Fruit fly (Drosophila melanogaster) whole organism, embryonic: ENCODE results near the gene CG15418.

Experiments used
- CG10565 ChIP-seq: fragments of 200-800 bp; sonication (Bioruptor generic); optimal IDR thresholded peaks from 3 replicates; lab custom pipeline; 2016; ENCODE audit warnings: missing biosample characterization, mild to moderate bottlenecking, missing genetic modification characterization
- CG11723 ChIP-seq: fragments of 200-800 bp; sonication (Bioruptor generic); optimal IDR thresholded peaks from 2 replicates; lab custom pipeline; 2017; ENCODE audit warnings: missing biosample characterization, mild to moderate bottlenecking, missing genetic modification characterization
- CG12236 ChIP-seq: fragments of 200-800 bp; sonication (Bioruptor generic); optimal IDR thresholded peaks from 2 replicates; lab custom pipeline; 2016; ENCODE audit warnings: missing biosample characterization, missing genetic modification characterization
- CG13296 ChIP-seq: fragments of 200-800 bp; sonication (Bioruptor generic); optimal IDR thresholded peaks from 3 replicates; lab custom pipeline; 2018; ENCODE audit warnings: missing biosample characterization, mild to moderate bottlenecking, missing genetic modification characterization
- CG14050 ChIP-seq: fragments of 200-800 bp; sonication (Bioruptor generic); IDR thresholded peaks from 3 replicates; pipeline ENCODE4 v1.3.6; 2022; ENCODE audit warnings: missing biosample characterization, missing genetic modification characterization
- CG14441 ChIP-seq: fragments of 200-800 bp; sonication (Bioruptor generic); IDR thresholded peaks from 2 replicates; pipeline ENCODE4 v1.3.6; 2022; ENCODE audit warnings: missing biosample characterization, missing genetic modification characterization
- CG17361 ChIP-seq: fragments of 200-800 bp; sonication (Bioruptor generic); IDR thresholded peaks from 3 replicates; pipeline ENCODE4 v1.3.6; 2022; ENCODE audit warnings: missing biosample characterization, missing genetic modification characterization
- CG17568 ChIP-seq: fragments of 200-800 bp; sonication (Bioruptor generic); optimal IDR thresholded peaks from 2 replicates; lab custom pipeline; 2018; ENCODE audit warnings: missing biosample characterization, mild to moderate bottlenecking, missing genetic modification characterization, moderate library complexity
- CG18599 ChIP-seq: fragments of 200-800 bp; sonication (Bioruptor generic); optimal IDR thresholded peaks from 3 replicates; lab custom pipeline; 2017; ENCODE audit warnings: missing biosample characterization, missing genetic modification characterization, mild to moderate bottlenecking, moderate library complexity, missing genetic modification reagents
- CG2120 ChIP-seq: fragments of 200-800 bp; sonication (Bioruptor generic); optimal IDR thresholded peaks from 3 replicates; lab custom pipeline; 2016; ENCODE audit warnings: missing biosample characterization, missing genetic modification characterization
- CG32772 ChIP-seq: fragments of 200-800 bp; sonication (Bioruptor generic); IDR thresholded peaks from 2 replicates; pipeline ENCODE4 v1.3.6; 2022; ENCODE audit warnings: missing biosample characterization, missing genetic modification characterization
- CG34224 ChIP-seq: fragments of 200-800 bp; sonication (Bioruptor generic); IDR thresholded peaks from 3 replicates; pipeline ENCODE4 v1.3.6; 2022; ENCODE audit warnings: missing biosample characterization, missing genetic modification characterization; ENCODE audit not compliant: partially characterized antibody
- CG3726 ChIP-seq: fragments of 200-800 bp; sonication (Bioruptor generic); IDR thresholded peaks from 3 replicates; pipeline ENCODE4, ENCODE4 v1.3.6; 2022; ENCODE audit warnings: missing biosample characterization, missing genetic modification characterization
- CG4707 ChIP-seq: fragments of 200-800 bp; sonication (Bioruptor generic); optimal IDR thresholded peaks from 2 replicates; lab custom pipeline; 2018; ENCODE audit warnings: missing biosample characterization, mild to moderate bottlenecking, missing genetic modification characterization, moderate library complexity
- CG5180 ChIP-seq: fragments of 200-800 bp; sonication (Bioruptor generic); optimal IDR thresholded peaks from 3 replicates; lab custom pipeline; 2017; ENCODE audit warnings: missing biosample characterization, missing genetic modification characterization, mild to moderate bottlenecking, moderate library complexity, missing genetic modification reagents
- CG7357 ChIP-seq: fragments of 200-800 bp; sonication (Bioruptor generic); IDR thresholded peaks from 3 replicates; pipeline ENCODE4 v1.3.6; 2022; ENCODE audit warnings: missing biosample characterization, missing genetic modification characterization
- CG7928 ChIP-seq: fragments of 200-800 bp; sonication (Bioruptor generic); optimal IDR thresholded peaks from 2 replicates; lab custom pipeline; 2017; ENCODE audit warnings: missing biosample characterization, mild to moderate bottlenecking, missing genetic modification characterization
- CG8290 ChIP-seq, 3 experiments: fragments of 200-800 bp; sonication (Bioruptor generic); optimal IDR thresholded peaks; 2 replicates each; lab custom pipeline; 2016 to 2019; ENCODE audit warnings: missing biosample characterization in 3 of 3, missing genetic modification characterization in 3 of 3, mild to moderate bottlenecking in 2 of 3, moderate library complexity in 1 of 3
- CHES-1-like ChIP-seq: fragments of 200-800 bp; sonication (Bioruptor generic); optimal IDR thresholded peaks from 2 replicates; lab custom pipeline; 2016; ENCODE audit warnings: missing biosample characterization, missing genetic modification characterization
- E2f1 ChIP-seq: fragments of 200-800 bp; sonication (Bioruptor generic); IDR thresholded peaks from 2 replicates; pipeline ENCODE4 v1.3.6; 2022; ENCODE audit warnings: missing biosample characterization, missing genetic modification characterization
- Fer2 ChIP-seq: fragments of 200-800 bp; sonication (Bioruptor generic); optimal IDR thresholded peaks from 2 replicates; lab custom pipeline; 2018; ENCODE audit warnings: missing biosample characterization, mild to moderate bottlenecking, missing genetic modification characterization, moderate library complexity
- Hr78 ChIP-seq, 2 experiments: fragments of 200-800 bp in 1 of 2; fragments of >200 bp in 1 of 2; sonication (Bioruptor generic) in 1 of 2; optimal IDR thresholded peaks; 2 replicates each; lab custom pipeline; 2017 to 2019; ENCODE audit warnings: missing biosample characterization in 2 of 2, missing genetic modification characterization in 2 of 2, mild to moderate bottlenecking in 1 of 2, moderate library complexity in 1 of 2
- Jarid2 ChIP-seq: fragments of 200-800 bp; sonication (Bioruptor generic); optimal IDR thresholded peaks from 3 replicates; lab custom pipeline; 2017; ENCODE audit warnings: mild to moderate bottlenecking, missing biosample characterization, missing genetic modification reagents, missing genetic modification characterization
- Lhr ChIP-seq: fragments of 200-800 bp; sonication (Bioruptor generic); optimal IDR thresholded peaks from 3 replicates; lab custom pipeline; 2017; ENCODE audit warnings: mild to moderate bottlenecking, missing biosample characterization, missing genetic modification reagents, missing genetic modification characterization
- MBD-R2 ChIP-seq: fragments of 200-800 bp; sonication (Bioruptor generic); IDR thresholded peaks from 2 replicates; pipeline ENCODE4 v1.3.6; 2022; ENCODE audit warnings: missing biosample characterization, missing genetic modification characterization
- MESR4 ChIP-seq: fragments of 200-800 bp; sonication (Bioruptor generic); optimal IDR thresholded peaks from 2 replicates; lab custom pipeline; 2018; ENCODE audit warnings: missing biosample characterization, mild to moderate bottlenecking, missing genetic modification characterization, moderate library complexity
- Med ChIP-seq: fragments of 200-800 bp; sonication (Bioruptor generic); peaks from one replicate; lab custom pipeline; 2016; ENCODE audit warnings: missing biosample characterization, missing genetic modification characterization, mild to moderate bottlenecking, inconsistent platforms, moderate library complexity
- Nf-YC ChIP-seq: fragments of 200-800 bp; optimal IDR thresholded peaks from 3 replicates; lab custom pipeline; 2019; ENCODE audit warnings: missing biosample characterization, mild to moderate bottlenecking, missing genetic modification characterization, moderate library complexity
- Rfx ChIP-seq: fragments of 200-800 bp; sonication (Bioruptor generic); IDR thresholded peaks from 2 replicates; pipeline ENCODE4 v1.3.6; 2022; ENCODE audit warnings: missing biosample characterization, missing genetic modification characterization
- Rx ChIP-seq: fragments of 200-800 bp; sonication (Bioruptor generic); IDR thresholded peaks from 2 replicates; pipeline ENCODE4 v1.3.6; 2022; ENCODE audit warnings: missing biosample characterization, missing genetic modification characterization
- Side ChIP-seq: fragments of 200-800 bp; sonication (Bioruptor generic); optimal IDR thresholded peaks from 2 replicates; lab custom pipeline; 2016; ENCODE audit warnings: missing biosample characterization, missing genetic modification characterization
- Ssrp ChIP-seq: fragments of 200-800 bp; sonication (Bioruptor generic); optimal IDR thresholded peaks from 2 replicates; lab custom pipeline; 2018; ENCODE audit warnings: missing biosample characterization, mild to moderate bottlenecking, missing genetic modification characterization, moderate library complexity
- Tbp ChIP-seq: fragments of >200 bp; optimal IDR thresholded peaks from 2 replicates; lab custom pipeline; 2018; ENCODE audit warnings: missing biosample characterization, missing genetic modification characterization
- ash1 ChIP-seq: fragments of 200-800 bp; sonication (Bioruptor generic); optimal IDR thresholded peaks from 2 replicates; lab custom pipeline; 2018; ENCODE audit warnings: missing biosample characterization, mild to moderate bottlenecking, missing genetic modification characterization
- bigmax ChIP-seq: fragments of 200-800 bp; sonication (Bioruptor generic); optimal IDR thresholded peaks from 2 replicates; lab custom pipeline; 2018; ENCODE audit warnings: missing biosample characterization, mild to moderate bottlenecking, missing genetic modification characterization
- bsh ChIP-seq, 2 experiments: fragments of 200-800 bp; sonication (Bioruptor generic); optimal IDR thresholded peaks; 2 replicates each; lab custom pipeline; 2017 to 2018; ENCODE audit warnings: mild to moderate bottlenecking in 2 of 2, missing biosample characterization in 2 of 2, missing genetic modification characterization in 2 of 2, moderate library complexity in 1 of 2
- btn ChIP-seq: fragments of 200-800 bp; sonication (Bioruptor generic); optimal IDR thresholded peaks from 2 replicates; lab custom pipeline; 2016; ENCODE audit warnings: missing biosample characterization, missing genetic modification characterization
- chinmo ChIP-seq: fragments of 200-800 bp; sonication (Bioruptor generic); IDR thresholded peaks from 4 replicates; pipeline ENCODE4 v1.3.6; 2022; ENCODE audit warnings: missing biosample characterization, missing genetic modification characterization; ENCODE audit not compliant: partially characterized antibody
- esg ChIP-seq: fragments of 200-800 bp; sonication (Bioruptor generic); conservative IDR thresholded peaks from 2 replicates; pipeline ENCODE4 v1.3.6; 2022; ENCODE audit warnings: missing biosample characterization, missing genetic modification characterization
- hkb ChIP-seq, 2 experiments: fragments of 200-800 bp in 1 of 2; fragments of >200 bp in 1 of 2; sonication (Bioruptor generic) in 1 of 2; IDR thresholded peaks in 1 of 2; optimal IDR thresholded peaks in 1 of 2; 2 replicates each; pipeline versions ENCODE4 v1.3.6 to Lab custom; 2017 to 2022; ENCODE audit warnings: missing biosample characterization in 1 of 2, missing genetic modification characterization in 1 of 2
- ind ChIP-seq: fragments of 200-800 bp; sonication (Bioruptor generic); optimal IDR thresholded peaks from 3 replicates; lab custom pipeline; 2016; ENCODE audit warnings: missing biosample characterization, missing genetic modification characterization
- org-1 ChIP-seq: fragments of 200-800 bp; sonication (Bioruptor generic); optimal IDR thresholded peaks from 2 replicates; lab custom pipeline; 2017; ENCODE audit warnings: missing biosample characterization, missing genetic modification characterization
- sim ChIP-seq: fragments of 200-800 bp; sonication (Bioruptor generic); IDR thresholded peaks from 2 replicates; pipeline ENCODE4 v1.3.6; 2022; ENCODE audit warnings: missing biosample characterization, missing genetic modification characterization
- ssp ChIP-seq: fragments of 200-800 bp; sonication (Bioruptor generic); IDR thresholded peaks from 2 replicates; pipeline ENCODE4 v1.3.6; 2022; ENCODE audit warnings: missing biosample characterization, missing genetic modification characterization
- tgo ChIP-seq: fragments of 200-800 bp; sonication (Bioruptor generic); IDR thresholded peaks from 3 replicates; pipeline ENCODE4 v1.3.6; 2022; ENCODE audit warnings: missing biosample characterization, missing genetic modification characterization
- unpg ChIP-seq: fragments of 200-800 bp; sonication (Bioruptor generic); optimal IDR thresholded peaks from 3 replicates; lab custom pipeline; 2018; ENCODE audit warnings: missing biosample characterization, mild to moderate bottlenecking, missing genetic modification characterization, moderate library complexity
- vnd ChIP-seq: fragments of 200-800 bp; sonication (Bioruptor generic); IDR thresholded peaks from 3 replicates; pipeline ENCODE4 v1.3.6; 2022; ENCODE audit warnings: missing biosample characterization, missing genetic modification characterization; ENCODE audit not compliant: partially characterized antibody
- vvl ChIP-seq: fragments of 200-800 bp; sonication (Bioruptor generic); IDR thresholded peaks from 2 replicates; pipeline ENCODE4 v1.3.6; 2022; ENCODE audit warnings: missing biosample characterization, missing genetic modification characterization
- wor ChIP-seq: fragments of 200-800 bp; sonication (Bioruptor generic); IDR thresholded peaks from 2 replicates; pipeline ENCODE4 v1.3.6; 2022; ENCODE audit warnings: missing biosample characterization, missing genetic modification characterization
- z ChIP-seq: fragments of 200-800 bp; sonication (Bioruptor generic); IDR thresholded peaks from 3 replicates; pipeline ENCODE4 v1.3.6; 2022; ENCODE audit warnings: missing biosample characterization, missing genetic modification characterization

CG15418 gene

DNA sequence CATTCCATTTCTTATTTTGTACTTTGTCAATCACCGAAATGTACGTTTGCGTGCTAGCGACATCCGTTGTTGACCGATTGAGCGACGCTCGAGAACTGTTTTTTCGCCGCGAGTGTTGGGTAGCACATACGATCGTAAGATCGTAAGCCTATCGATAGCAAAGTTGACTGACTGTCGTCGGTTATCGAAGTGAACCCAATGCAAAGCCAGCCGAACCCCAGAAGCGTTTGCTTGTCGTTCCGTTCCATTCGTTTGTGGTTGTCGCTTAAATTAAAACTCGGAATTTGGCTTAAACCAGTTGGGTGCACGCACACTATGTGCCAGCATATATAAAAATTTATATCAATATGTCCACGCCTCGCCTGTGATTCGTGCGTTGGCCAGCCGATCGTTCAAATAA, 24.5 kb upstream of the CG15418 start (continued):
- TF ChIP-seq CG5180 (no peak), sim (GFP tag; lab: Robert Waterston, UW) (no peak), CHES-1-like (GFP tag; lab: Kevin White, UChicago) (no peak), vvl (GFP tag; lab: Robert Waterston, UW) (no peak), CG14050 (GFP tag; lab: Robert Waterston, UW) (no peak), CG7357 (no peak), Rfx (GFP tag; lab: Robert Waterston, UW) (peak; percentile 11; the same call in 1 of the 2 replicates), CG11723 (GFP tag; lab: Kevin White, UChicago) (no peak), MESR4 (no peak), E2f1 (GFP tag; lab: Robert Waterston, UW) (no peak), CG7928 (GFP tag; lab: Kevin White, UChicago) (no peak), Lhr (GFP tag; lab: Kevin White, UChicago) (no peak), vnd (GFP tag; lab: Robert Waterston, UW) (0 out of 3 replicates have a peak, but pooled peaks have one; percentile 11), bigmax (GFP tag; lab: Kevin White, UChicago) (no peak), btn (GFP tag; lab: Kevin White, UChicago) (no peak), Med (peak; percentile 78), Rx (GFP tag; lab: Robert Waterston, UW) (no peak), CG4707 (no peak), org-1 (GFP tag; lab: Kevin White, UChicago) (no peak), CG8290 (GFP tag; optimal IDR thresholded peaks at IDR 0.05; lab: Kevin White, UChicago) (no peak), CG8290 (tag; optimal IDR thresholded peaks at IDR 0.05; lab: Kevin White, UChicago) (peak in 1 of 2 experiments; percentile 20), hkb (optimal IDR thresholded peaks at IDR 0.05; lab: Kevin White, UChicago) (no peak), hkb (GFP tag; IDR thresholded peaks at IDR 0.05; lab: Robert Waterston, UW) (no peak), CG34224 (GFP tag; lab: Robert Waterston, UW) (peak; percentile 73), Fer2 (tag; lab: Kevin White, UChicago) (no peak), CG12236 (GFP tag; lab: Kevin White, UChicago) (no peak), Jarid2 (GFP tag; lab: Kevin White, UChicago) (no peak), MBD-R2 (GFP tag; lab: Robert Waterston, UW) (no peak), wor (GFP tag; lab: Robert Waterston, UW) (no peak), CG14441 (GFP tag; lab: Robert Waterston, UW) (no peak), tgo (no peak), CG2120 (GFP tag; lab: Kevin White, UChicago) (no peak), ash1 (GFP tag; lab: Kevin White, UChicago) (no peak), ssp (GFP tag; lab: Robert Waterston, UW) (no peak), Tbp (GFP tag; lab: Kevin White, UChicago) (no peak), CG10565 (no peak), ind (GFP tag; lab: Kevin White, UChicago) (no peak), chinmo (peak; percentile 76; the same call in 2 of the 4 replicates), Side (GFP tag; lab: Kevin White, UChicago) (no peak), Hr78 (GFP tag; optimal IDR thresholded peaks at IDR 0.05; lab: Kevin White, UChicago) (no peak), CG32772 (GFP tag; lab: Robert Waterston, UW) (no peak), CG13296 (GFP tag; lab: Kevin White, UChicago) (no peak), CG18599 (no peak), bsh (GFP tag; optimal IDR thresholded peaks at IDR 0.05; lab: Kevin White, UChicago) (no peak), CG17568 (GFP tag; lab: Kevin White, UChicago) (no peak), CG17361 (GFP tag; lab: Robert Waterston, UW) (no peak), z (GFP tag; lab: Robert Waterston, UW) (no peak), esg (no peak), Nf-YC (tag; lab: Kevin White, UChicago) (peak; percentile 38), unpg (GFP tag; lab: Kevin White, UChicago) (no peak), CG3726 (GFP tag; lab: Robert Waterston, UW) (no peak), Ssrp (no peak)
